Fruit fly (Drosophila melanogaster): ENCODE results near the gene Wnt6.

Gene Wnt6

dm6 chr2L:7301497-7301896 lies 32.0 kb upstream of the Wnt6 start:
- TF ChIP-seq EcR (GFP tag; optimal IDR thresholded peaks at IDR 0.05), result no peak
- no peak for TF ChIP-seq psq (optimal IDR thresholded peaks at IDR 0.05)
- no peak for TF ChIP-seq CG8478 (optimal IDR thresholded peaks at IDR 0.05)
- no peak for TF ChIP-seq Dll (optimal IDR thresholded peaks at IDR 0.05)
- TF ChIP-seq usp (GFP tag; optimal IDR thresholded peaks at IDR 0.05), result no peak
- no peak for TF ChIP-seq pan (optimal IDR thresholded peaks at IDR 0.05)

- TF ChIP-seq EcR (GFP tag; optimal IDR thresholded peaks at IDR 0.05) (no peak), pan (optimal IDR thresholded peaks at IDR 0.05) (no peak), psq (optimal IDR thresholded peaks at IDR 0.05) (no peak), Dll (optimal IDR thresholded peaks at IDR 0.05) (no peak), CG8478 (optimal IDR thresholded peaks at IDR 0.05) (no peak)
Measured at dm6 chr2L:7302727-7303126, 30.8 kb upstream of the Wnt6 start.

DNA sequence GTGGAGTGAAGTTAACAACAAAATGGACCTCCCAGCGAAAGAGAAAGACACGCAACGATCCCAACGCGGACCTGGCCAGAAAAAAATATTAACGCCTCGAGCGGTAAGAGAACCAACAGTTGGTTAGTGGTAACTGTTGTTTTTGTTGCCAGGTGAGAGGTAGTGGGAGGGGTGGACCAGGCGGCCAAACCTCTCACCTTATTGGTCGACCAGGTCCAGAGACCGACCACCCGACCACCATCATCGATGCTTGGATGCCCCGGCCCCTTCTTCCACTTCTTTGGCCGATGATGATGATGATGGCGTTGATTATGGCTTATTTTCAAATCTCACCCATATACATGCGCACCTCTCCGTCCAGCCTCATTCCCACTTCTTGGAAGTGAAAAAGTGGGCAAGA lies 30.3 kb upstream of the Wnt6 start:
- TF ChIP-seq psq (optimal IDR thresholded peaks at IDR 0.05) (no peak), pan (optimal IDR thresholded peaks at IDR 0.05) (no peak), CG8478 (optimal IDR thresholded peaks at IDR 0.05) (no peak), EcR (GFP tag; optimal IDR thresholded peaks at IDR 0.05) (no peak), Dll (optimal IDR thresholded peaks at IDR 0.05) (no peak), usp (GFP tag; optimal IDR thresholded peaks at IDR 0.05) (no peak)

DNA sequence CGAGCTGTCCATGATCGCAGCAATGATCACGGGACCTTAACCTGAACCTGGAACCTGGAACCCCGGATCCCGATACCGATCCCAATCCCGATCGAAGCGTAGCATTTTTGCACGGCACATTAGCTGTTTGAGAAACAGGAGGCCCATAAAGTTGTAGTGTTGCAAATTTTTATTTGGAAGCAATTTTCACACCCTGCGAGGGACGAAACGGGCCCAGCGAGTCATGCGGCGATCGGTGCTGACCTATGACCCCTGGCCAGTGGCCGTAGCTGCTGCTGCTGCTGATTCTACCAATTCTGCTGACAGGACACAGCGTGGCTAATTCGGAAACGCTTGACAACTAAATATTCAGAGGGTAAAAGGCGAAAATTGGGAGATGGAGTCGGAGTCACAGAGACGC lies 29.2 kb upstream of the Wnt6 start:
- TF ChIP-seq pan (optimal IDR thresholded peaks at IDR 0.05) (no peak), CG8478 (optimal IDR thresholded peaks at IDR 0.05) (no peak), EcR (GFP tag; optimal IDR thresholded peaks at IDR 0.05) (no peak), psq (optimal IDR thresholded peaks at IDR 0.05) (no peak), usp (GFP tag; optimal IDR thresholded peaks at IDR 0.05) (no peak), Dll (optimal IDR thresholded peaks at IDR 0.05) (no peak)

dm6 chr2L:7306782-7307181 lies 26.7 kb upstream of the Wnt6 start, which contains the start of gene wg:
TSS of gene wg (plus strand) at chr2L:7307159.
- TF ChIP-seq CG8478 (optimal IDR thresholded peaks at IDR 0.05), result peak; percentile 85
- TF ChIP-seq psq (optimal IDR thresholded peaks at IDR 0.05), result no peak
- TF ChIP-seq EcR (GFP tag; optimal IDR thresholded peaks at IDR 0.05), result no peak
- TF ChIP-seq usp (GFP tag; optimal IDR thresholded peaks at IDR 0.05), result no peak
- no peak for TF ChIP-seq pan (optimal IDR thresholded peaks at IDR 0.05)
- TF ChIP-seq Dll (optimal IDR thresholded peaks at IDR 0.05), result peak; percentile 63

dm6 chr2L:7311467-7311866 lies 22.0 kb upstream of the Wnt6 start:
- TF ChIP-seq usp (GFP tag; optimal IDR thresholded peaks at IDR 0.05), result no peak
- no peak for TF ChIP-seq pan (optimal IDR thresholded peaks at IDR 0.05)
- no peak for TF ChIP-seq CG8478 (optimal IDR thresholded peaks at IDR 0.05)
- no peak for TF ChIP-seq EcR (GFP tag; optimal IDR thresholded peaks at IDR 0.05)
- TF ChIP-seq Dll (optimal IDR thresholded peaks at IDR 0.05), result no peak
- no peak for TF ChIP-seq psq (optimal IDR thresholded peaks at IDR 0.05)

- TF ChIP-seq pan (optimal IDR thresholded peaks at IDR 0.05), result no peak
- no peak for TF ChIP-seq Dll (optimal IDR thresholded peaks at IDR 0.05)
- TF ChIP-seq usp (GFP tag; optimal IDR thresholded peaks at IDR 0.05), result no peak
- no peak for TF ChIP-seq CG8478 (optimal IDR thresholded peaks at IDR 0.05)
- no peak for TF ChIP-seq EcR (GFP tag; optimal IDR thresholded peaks at IDR 0.05)
- TF ChIP-seq psq (optimal IDR thresholded peaks at IDR 0.05), result no peak
Measured at dm6 chr2L:7313233-7313858, 20.2 kb upstream of the Wnt6 start.

DNA sequence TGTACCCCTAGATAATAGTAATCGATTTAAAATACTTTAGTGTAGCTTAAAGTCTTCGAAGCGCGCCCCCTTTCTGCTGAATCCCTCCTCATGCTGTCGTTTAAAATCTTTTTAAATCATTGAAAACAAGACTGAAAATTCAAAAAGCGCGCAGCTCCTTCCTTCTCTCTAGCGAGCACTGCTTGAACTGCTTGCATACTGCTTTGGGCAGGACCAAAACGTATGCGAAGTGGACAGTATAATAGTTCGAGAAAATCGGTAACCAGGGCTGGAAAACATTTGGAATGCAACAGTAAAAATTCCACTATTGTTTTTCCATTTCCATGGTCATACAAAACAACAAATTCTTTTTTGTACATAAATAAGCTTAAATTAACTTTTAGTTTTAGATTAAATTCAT lies 18.0 kb upstream of the Wnt6 start:
- no peak for TF ChIP-seq pan (optimal IDR thresholded peaks at IDR 0.05)
- TF ChIP-seq EcR (GFP tag; optimal IDR thresholded peaks at IDR 0.05), result no peak
- no peak for TF ChIP-seq Dll (optimal IDR thresholded peaks at IDR 0.05)
- TF ChIP-seq psq (optimal IDR thresholded peaks at IDR 0.05), result no peak
- TF ChIP-seq usp (GFP tag; optimal IDR thresholded peaks at IDR 0.05), result no peak
- no peak for TF ChIP-seq CG8478 (optimal IDR thresholded peaks at IDR 0.05)

dm6 chr2L:7319335-7319734 lies 14.2 kb upstream of the Wnt6 start:
- TF ChIP-seq pan (optimal IDR thresholded peaks at IDR 0.05), result no peak
- no peak for TF ChIP-seq usp (GFP tag; optimal IDR thresholded peaks at IDR 0.05)
- TF ChIP-seq Dll (optimal IDR thresholded peaks at IDR 0.05), result no peak

DNA sequence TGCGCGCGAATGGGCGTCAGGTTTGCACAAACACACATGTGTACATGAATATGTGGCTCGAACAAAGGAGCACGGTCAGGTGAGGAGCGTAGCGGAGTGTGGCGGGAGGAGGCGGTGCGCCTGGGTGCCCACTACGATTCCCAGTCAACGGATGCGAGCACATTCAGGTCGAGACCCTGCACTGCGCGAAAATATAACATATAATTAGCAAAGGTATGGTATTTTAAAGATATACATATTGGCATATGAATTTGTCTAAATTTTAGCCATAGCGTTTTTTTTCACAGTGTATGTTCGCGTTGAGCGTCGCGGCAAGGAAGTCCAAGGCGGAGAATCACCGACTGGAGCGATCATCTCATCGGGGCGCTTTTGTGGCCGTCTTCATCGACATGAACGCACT lies 13.6 kb upstream of the Wnt6 start:
- no peak for TF ChIP-seq pan (optimal IDR thresholded peaks at IDR 0.05)
- no peak for TF ChIP-seq Dll (optimal IDR thresholded peaks at IDR 0.05)
- TF ChIP-seq CG8478 (optimal IDR thresholded peaks at IDR 0.05), result no peak
- TF ChIP-seq usp (GFP tag; optimal IDR thresholded peaks at IDR 0.05), result no peak
- TF ChIP-seq psq (optimal IDR thresholded peaks at IDR 0.05), result no peak
- TF ChIP-seq EcR (GFP tag; optimal IDR thresholded peaks at IDR 0.05), result no peak

DNA sequence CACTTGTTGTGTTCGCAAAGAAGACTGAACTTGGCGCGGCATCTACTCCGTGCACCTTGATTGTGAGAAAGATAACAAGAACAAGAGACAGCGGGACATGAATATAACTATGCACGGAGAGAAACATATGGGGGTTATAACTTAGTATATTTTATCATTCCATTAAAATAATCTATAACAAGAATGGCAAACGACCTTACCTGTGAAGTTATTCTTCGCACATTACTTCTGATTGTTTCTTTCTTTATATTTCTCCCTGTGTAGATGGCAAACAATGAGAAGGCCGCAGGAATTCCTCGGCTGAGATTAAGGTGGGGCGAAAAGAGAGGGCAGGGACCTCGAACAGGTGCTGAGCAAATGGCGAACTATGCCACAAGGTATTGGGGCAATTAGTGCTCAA lies 12.4 kb upstream of the Wnt6 start:
- TF ChIP-seq usp (GFP tag; optimal IDR thresholded peaks at IDR 0.05) (no peak), CG8478 (optimal IDR thresholded peaks at IDR 0.05) (no peak), EcR (GFP tag; optimal IDR thresholded peaks at IDR 0.05) (no peak), Dll (optimal IDR thresholded peaks at IDR 0.05) (no peak), psq (optimal IDR thresholded peaks at IDR 0.05) (no peak), pan (optimal IDR thresholded peaks at IDR 0.05) (no peak)

dm6 chr2L:7323005-7323404 lies 10.5 kb upstream of the Wnt6 start:
- no peak for TF ChIP-seq psq (optimal IDR thresholded peaks at IDR 0.05)

DNA sequence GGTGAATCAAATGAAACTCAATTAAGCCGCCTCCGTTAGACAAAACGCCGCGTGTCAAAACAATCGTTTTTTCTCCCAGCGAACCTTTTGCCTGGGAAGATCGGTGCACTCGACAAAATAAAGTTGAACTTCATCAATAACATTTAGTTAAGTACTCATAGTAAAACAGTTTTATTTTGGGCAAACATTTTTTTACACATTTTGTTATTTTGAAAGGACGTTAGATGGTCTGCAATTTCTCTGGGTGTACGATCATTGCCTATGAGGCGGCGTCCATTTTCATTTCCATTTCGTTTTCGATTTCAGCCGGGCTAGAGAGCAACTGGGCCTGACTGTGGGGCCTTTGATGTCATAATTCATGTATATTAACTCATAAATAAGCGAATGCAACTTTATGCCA lies 7.1 kb upstream of the Wnt6 start:
- no peak for TF ChIP-seq Dll (optimal IDR thresholded peaks at IDR 0.05)
